Fruit fly (Drosophila melanogaster) whole organism, pupa: ENCODE data around the gene CG11149.

Experiments
- CG10348 ChIP-seq: fragments of 200-800 bp; sonication (Bioruptor generic); IDR thresholded peaks from 2 replicates; pipeline ENCODE4 v1.3.6; 2022; ENCODE audit warnings: missing biosample characterization, missing genetic modification characterization
- CG12605 ChIP-seq: fragments of 200-800 bp; sonication (Bioruptor generic); IDR thresholded peaks from 2 replicates; pipeline ENCODE4 v1.3.6; 2022; ENCODE audit warnings: missing biosample characterization, missing genetic modification characterization
- CG13204 ChIP-seq: fragments of 200-800 bp; sonication (Bioruptor generic); optimal IDR thresholded peaks from 2 replicates; lab custom pipeline; 2018; ENCODE audit warnings: missing biosample characterization, mild to moderate bottlenecking, missing genetic modification characterization, moderate library complexity
- CG14655 ChIP-seq: fragments of 200-800 bp; sonication (Bioruptor generic); optimal IDR thresholded peaks from 3 replicates; lab custom pipeline; 2017; ENCODE audit warnings: mild to moderate bottlenecking, missing biosample characterization, missing genetic modification reagents, missing genetic modification characterization
- CG15710 ChIP-seq: fragments of 200-800 bp; sonication (Bioruptor generic); optimal IDR thresholded peaks from 2 replicates; lab custom pipeline; 2018; ENCODE audit warnings: missing biosample characterization, mild to moderate bottlenecking, missing genetic modification characterization, moderate library complexity
- CG17806 ChIP-seq: fragments of 200-800 bp; sonication (Bioruptor generic); optimal IDR thresholded peaks from 2 replicates; lab custom pipeline; 2018; ENCODE audit warnings: missing biosample characterization, mild to moderate bottlenecking, missing genetic modification characterization, moderate library complexity
- CG32121 ChIP-seq: fragments of 200-800 bp; sonication (Bioruptor generic); IDR thresholded peaks from 2 replicates; pipeline ENCODE4 v1.3.6; 2022; ENCODE audit warnings: missing biosample characterization, missing genetic modification characterization
- CG34367 ChIP-seq: fragments of 200-800 bp; sonication (Bioruptor generic); optimal IDR thresholded peaks from 2 replicates; lab custom pipeline; 2018; ENCODE audit warnings: missing biosample characterization, mild to moderate bottlenecking, missing genetic modification characterization
- CG4496 ChIP-seq: fragments of 200-800 bp; sonication (Bioruptor generic); IDR thresholded peaks from 3 replicates; pipeline ENCODE4 v1.3.6; 2022; ENCODE audit warnings: missing biosample characterization, missing genetic modification characterization
- CG8159 ChIP-seq: fragments of 200-800 bp; sonication (Bioruptor generic); optimal IDR thresholded peaks from 3 replicates; lab custom pipeline; 2018; ENCODE audit warnings: missing biosample characterization, mild to moderate bottlenecking, missing genetic modification characterization, moderate library complexity
- CG8301 ChIP-seq: fragments of 200-800 bp; sonication (Bioruptor generic); optimal IDR thresholded peaks from 2 replicates; lab custom pipeline; 2018; ENCODE audit warnings: missing biosample characterization, mild to moderate bottlenecking, missing genetic modification characterization
- CG9948 ChIP-seq: fragments of 200-800 bp; sonication (Bioruptor generic); optimal IDR thresholded peaks from 2 replicates; lab custom pipeline; 2018; ENCODE audit warnings: missing biosample characterization, mild to moderate bottlenecking, missing genetic modification characterization, moderate library complexity
- D1 ChIP-seq: fragments of 200-800 bp; sonication (Bioruptor generic); optimal IDR thresholded peaks from 2 replicates; lab custom pipeline; 2018; ENCODE audit warnings: missing biosample characterization, mild to moderate bottlenecking, missing genetic modification characterization, moderate library complexity
- EcR ChIP-seq: fragments of 200-800 bp; sonication (Bioruptor generic); optimal IDR thresholded peaks from 3 replicates; lab custom pipeline; 2019; ENCODE audit warnings: missing biosample characterization, missing genetic modification characterization, mild to moderate bottlenecking, moderate library complexity, missing genetic modification reagents
- Ets98B ChIP-seq: fragments of 200-800 bp; sonication (Bioruptor generic); IDR thresholded peaks from 2 replicates; pipeline ENCODE4 v1.3.6; 2022; ENCODE audit warnings: missing biosample characterization, missing genetic modification characterization
- Pif1A ChIP-seq: fragments of 200-800 bp; sonication (Bioruptor generic); optimal IDR thresholded peaks from 3 replicates; lab custom pipeline; 2016; ENCODE audit warnings: missing biosample characterization, missing genetic modification characterization
- Pif1B ChIP-seq: fragments of 200-800 bp; sonication (Bioruptor generic); optimal IDR thresholded peaks from 3 replicates; lab custom pipeline; 2016; ENCODE audit warnings: missing biosample characterization, missing genetic modification characterization
- Snoo ChIP-seq: fragments of 200-800 bp; sonication (Bioruptor generic); optimal IDR thresholded peaks from 3 replicates; lab custom pipeline; 2017; ENCODE audit warnings: missing biosample characterization, mild to moderate bottlenecking, missing genetic modification characterization, inconsistent platforms
- fd96Ca ChIP-seq: fragments of 200-800 bp; sonication (Bioruptor generic); IDR thresholded peaks from 3 replicates; pipeline ENCODE4 v1.3.6; 2022; ENCODE audit warnings: missing biosample characterization, missing genetic modification characterization
- gl ChIP-seq: fragments of 200-800 bp; sonication (Bioruptor generic); optimal IDR thresholded peaks from 2 replicates; lab custom pipeline; 2018; ENCODE audit warnings: missing biosample characterization, mild to moderate bottlenecking, missing genetic modification characterization
- rn ChIP-seq: fragments of 200-800 bp; sonication (Bioruptor generic); IDR thresholded peaks from 2 replicates; pipeline ENCODE4 v1.3.6; 2022; ENCODE audit warnings: missing biosample characterization, missing genetic modification characterization

Gene CG11149

dm6 chr2L:5720407-5721228 lies at the start of gene CG11149, which contains the start of gene sip1:
Gene CG11149 (minus strand): TSS chr2L:5720899.
Gene sip1 (plus strand): TSS chr2L:5721051.
- TF ChIP-seq CG9948 (no peak), EcR (GFP tag; lab: Kevin White, UChicago) (no peak), CG14655 (no peak), CG10348 (GFP tag; lab: Robert Waterston, UW) (no peak), CG32121 (GFP tag; lab: Robert Waterston, UW) (no peak), rn (GFP tag; lab: Robert Waterston, UW) (no peak), CG8159 (no peak), CG8301 (tag; lab: Kevin White, UChicago) (no peak), CG12605 (no peak), Ets98B (GFP tag; lab: Robert Waterston, UW) (no peak), gl (tag; lab: Kevin White, UChicago) (no peak), Pif1A (GFP tag; lab: Kevin White, UChicago) (no peak), CG17806 (tag; lab: Kevin White, UChicago) (no peak), CG15710 (no peak)

DNA sequence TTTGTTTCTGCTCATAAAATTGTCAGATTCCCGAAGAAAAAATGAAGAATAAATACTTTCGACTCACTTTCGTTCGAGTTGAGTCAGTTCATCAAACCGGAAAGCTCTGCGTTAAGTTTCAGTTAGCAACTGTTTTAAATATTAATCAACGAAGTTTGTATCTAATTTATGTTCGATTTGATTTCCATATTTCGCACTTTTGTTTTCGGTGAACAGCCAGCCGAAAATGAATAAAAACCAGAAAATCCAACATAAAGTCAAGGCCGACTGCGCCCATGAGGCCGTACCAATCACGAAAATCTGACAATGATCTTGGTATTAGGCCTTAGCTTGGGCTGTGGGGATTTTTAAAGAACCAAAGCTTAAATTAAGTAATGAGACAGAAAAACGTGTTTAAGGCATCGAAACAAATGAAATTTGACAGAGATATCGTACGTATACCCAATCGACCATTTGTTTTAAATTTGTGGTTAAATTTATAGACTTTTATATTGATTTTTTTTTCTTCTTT lies 45.9 kb upstream of the CG11149 start:
- no peak for TF ChIP-seq EcR (GFP tag; lab: Kevin White, UChicago)
- no peak for TF ChIP-seq CG10348 (GFP tag; lab: Robert Waterston, UW)
- TF ChIP-seq Pif1B (GFP tag; lab: Kevin White, UChicago): no peak
- no peak for TF ChIP-seq CG32121 (GFP tag; lab: Robert Waterston, UW)
- TF ChIP-seq CG34367 (tag; lab: Kevin White, UChicago): no peak
- TF ChIP-seq CG9948: no peak

DNA sequence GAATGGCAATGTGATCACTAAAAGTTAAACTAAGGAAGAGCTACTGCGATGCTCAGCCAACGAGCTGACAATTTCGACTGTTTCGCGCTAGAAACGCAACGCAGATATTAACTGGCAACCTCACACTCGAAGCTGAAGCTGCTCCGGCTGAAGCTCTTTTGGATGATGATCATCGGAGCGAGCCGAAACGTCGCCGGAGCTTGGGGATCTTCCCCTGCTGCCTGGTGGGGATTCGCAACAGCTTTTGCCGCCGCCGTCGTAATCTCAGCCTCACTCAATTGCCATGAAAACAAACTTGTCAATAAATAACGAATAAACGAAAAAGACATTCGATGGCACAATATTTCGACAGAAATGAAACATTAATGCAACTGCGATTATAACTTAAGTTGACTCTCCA lies 45.3 kb upstream of the CG11149 start, which contains the start of gene obst-E:
TSS of gene obst-E (minus strand) at position 101 of the 400 bp plus-strand sequence.
- TF ChIP-seq CG12605: no peak
- TF ChIP-seq Snoo: no peak

- TF ChIP-seq EcR (GFP tag; lab: Kevin White, UChicago) (peak; percentile 76), CG14655 (no peak)
- TF ChIP-seq, all 21 proteins: peak for 1
Measured at dm6 chr2L:5765139-5765538, 44.4 kb upstream of the CG11149 start.

dm6 chr2L:5751448-5751847 lies 30.7 kb upstream of the CG11149 start:
- TF ChIP-seq CG17806 (tag; lab: Kevin White, UChicago) (peak; percentile 74), CG8159 (peak; percentile 82), Snoo (peak; percentile 11), CG15710 (peak; percentile 75), CG14655 (no peak), EcR (GFP tag; lab: Kevin White, UChicago) (no peak), Pif1A (GFP tag; lab: Kevin White, UChicago) (peak; percentile 13), gl (tag; lab: Kevin White, UChicago) (peak; percentile 36), CG9948 (peak; percentile 62), CG12605 (no peak), Pif1B (GFP tag; lab: Kevin White, UChicago) (peak; percentile 53), CG32121 (GFP tag; lab: Robert Waterston, UW) (no peak), CG10348 (GFP tag; lab: Robert Waterston, UW) (no peak), CG13204 (no peak), CG34367 (tag; lab: Kevin White, UChicago) (peak; percentile 67), D1 (peak; percentile 31), CG4496 (GFP tag; lab: Robert Waterston, UW) (no peak), CG8301 (tag; lab: Kevin White, UChicago) (no peak), rn (GFP tag; lab: Robert Waterston, UW) (no peak), Ets98B (GFP tag; lab: Robert Waterston, UW) (no peak), fd96Ca (GFP tag; lab: Robert Waterston, UW) (no peak)

dm6 chr2L:5748188-5748587 lies 27.5 kb upstream of the CG11149 start:
- no peak for TF ChIP-seq Snoo
- TF ChIP-seq CG15710: no peak
- TF ChIP-seq CG8159: peak; percentile 33
- TF ChIP-seq rn (GFP tag; lab: Robert Waterston, UW): no peak
- TF ChIP-seq CG12605: no peak
- TF ChIP-seq CG17806 (tag; lab: Kevin White, UChicago): peak; percentile 8
- TF ChIP-seq CG14655: no peak
- no peak for TF ChIP-seq CG4496 (GFP tag; lab: Robert Waterston, UW)
- TF ChIP-seq CG32121 (GFP tag; lab: Robert Waterston, UW): no peak
- TF ChIP-seq Pif1A (GFP tag; lab: Kevin White, UChicago): no peak
- no peak for TF ChIP-seq fd96Ca (GFP tag; lab: Robert Waterston, UW)
- TF ChIP-seq D1: no peak

DNA sequence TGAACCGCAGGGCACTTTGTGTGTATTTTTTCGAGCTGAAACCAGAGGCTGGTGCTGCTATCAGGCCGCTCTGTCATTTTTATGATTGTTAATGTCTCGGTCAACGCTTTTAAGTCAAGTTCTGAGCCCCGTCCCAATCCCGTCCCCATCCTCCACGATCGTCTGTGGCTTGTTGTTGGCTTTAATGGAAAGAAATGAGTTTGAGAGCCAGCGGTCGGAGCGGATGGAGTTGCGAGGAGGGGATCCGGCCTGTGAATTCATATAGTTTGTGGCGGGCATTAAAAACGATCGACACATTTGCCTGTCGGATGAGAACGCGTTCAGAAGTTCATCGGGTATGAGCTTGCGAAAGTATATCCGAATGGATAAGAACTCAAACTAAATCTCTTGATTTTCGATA lies 25.2 kb upstream of the CG11149 start, which contains the start of gene CG11029:
TSS of gene CG11029 (plus strand) at position 301 of the 400 bp plus-strand sequence.
- TF ChIP-seq EcR (GFP tag; lab: Kevin White, UChicago) (peak; percentile 84), CG9948 (no peak), CG13204 (peak; percentile 43), CG4496 (GFP tag; lab: Robert Waterston, UW) (no peak)
